Worm (Caenorhabditis elegans) whole organism, early embryonic: Measurements from ENCODE around the gene nhr-131.

Experiments used
- aly-1 ChIP-seq: sonication (generic microtip); optimal IDR thresholded peaks from 2 replicates; lab custom pipeline; 2016; ENCODE audit warnings: missing genetic modification characterization, missing compliant biosample characterization
- ama-1 ChIP-seq: fragments of 150-350 bp; optimal IDR thresholded peaks from 2 replicates; lab custom pipeline; 2014
- ceh-13 ChIP-seq: fragments of 200-800 bp; sonication (Bioruptor generic); optimal IDR thresholded peaks from 2 replicates; lab custom pipeline; 2018; ENCODE audit warnings: mild to moderate bottlenecking, missing genetic modification characterization, missing compliant biosample characterization
- scrt-1 ChIP-seq: fragments of 200-800 bp; sonication (Bioruptor generic); IDR thresholded peaks from 2 replicates; pipeline ENCODE4 v1.3.6; 2022; ENCODE audit warnings: missing genetic modification characterization, missing compliant biosample characterization

DNA sequence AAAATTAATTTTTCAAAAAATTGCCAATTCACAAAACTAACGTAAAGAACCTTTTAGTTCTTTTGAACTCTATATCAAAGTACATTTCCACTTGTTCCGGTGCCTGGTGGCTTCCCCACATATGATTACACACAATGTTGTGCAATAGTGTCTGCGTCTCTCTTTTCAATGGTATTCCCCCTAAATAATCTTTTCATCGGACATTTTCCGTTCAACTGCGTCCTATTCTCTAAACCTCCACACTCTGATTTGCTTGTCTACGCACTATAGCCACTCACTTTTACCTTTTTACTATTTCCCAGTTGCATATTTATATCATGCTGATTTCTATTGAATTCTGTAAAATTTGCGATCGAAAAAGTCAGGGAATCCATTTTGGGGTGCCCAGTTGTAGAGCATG is 37.9 kb downstream of the nhr-131 start, which contains the start of gene nhr-58:
- TF ChIP-seq aly-1 (tag; lab: Kevin White, UChicago) (no peak), ama-1 (no peak), scrt-1 (no peak), ceh-13 (no peak)
